Worm (Caenorhabditis elegans) whole organism, L1 larva: ENCODE results near the gene zipt-2.3.

ENCODE experiments used
- elt-3 ChIP-seq, 6 experiments: fragments of 150-350 bp in 1 of 6; sonication (generic microtip); optimal IDR thresholded peaks; 2 replicates each; lab custom pipeline; 2017 to 2018; ENCODE audit warnings: missing biosample characterization in 6 of 6, missing genetic modification characterization in 6 of 6, inconsistent platforms in 1 of 6
- jun-1 ChIP-seq: fragments of 150-350 bp; optimal IDR thresholded peaks from 2 replicates; lab custom pipeline; 2014; ENCODE audit warnings: missing biosample characterization, missing genetic modification reagents, missing genetic modification characterization
- lin-35 ChIP-seq, 2 experiments: fragments of 150-350 bp; optimal IDR thresholded peaks; 2 replicates each; lab custom pipeline; 2014; ENCODE audit warnings: missing biosample characterization in 2 of 2, missing genetic modification characterization in 2 of 2, missing genetic modification reagents in 2 of 2
- lsy-2 ChIP-seq, 2 experiments: fragments of 150-350 bp; optimal IDR thresholded peaks; 2 replicates each; lab custom pipeline; 2014; ENCODE audit warnings: missing biosample characterization in 2 of 2, missing genetic modification characterization in 2 of 2
- nhr-19 ChIP-seq: fragments of 200-800 bp; sonication (Bioruptor generic); conservative IDR thresholded peaks from 2 replicates; pipeline ENCODE4 v1.3.6; 2022; ENCODE audit warnings: missing genetic modification characterization, missing compliant biosample characterization
- nhr-20 ChIP-seq: sonication (generic microtip); optimal IDR thresholded peaks from 2 replicates; lab custom pipeline; 2016; ENCODE audit warnings: mild to moderate bottlenecking, missing genetic modification characterization, missing compliant biosample characterization
- nhr-28 ChIP-seq: fragments of 150-350 bp; optimal IDR thresholded peaks from 2 replicates; lab custom pipeline; 2014; ENCODE audit warnings: missing biosample characterization, missing genetic modification characterization

- no peak for TF ChIP-seq jun-1 (tag; lab: Kevin White, UChicago)
- TF ChIP-seq lsy-2 (tag; optimal IDR thresholded peaks at IDR 0.05; lab: Kevin White, UChicago) = peak; percentile 63 to 69
- no peak for TF ChIP-seq nhr-28 (tag; lab: Kevin White, UChicago)
- TF ChIP-seq elt-3 (tag; optimal IDR thresholded peaks at IDR 0.05; lab: Kevin White, UChicago) = no peak
- TF ChIP-seq lin-35 (GFP tag; optimal IDR thresholded peaks at IDR 0.05; lab: Kevin White, UChicago) = peak; percentile 35 to 53
- peak; percentile 30; the same call in 1 of the 2 replicates for TF ChIP-seq nhr-19
- TF ChIP-seq nhr-20 = peak; percentile 26
Measured at ce11 chrII:13694712-13695111, 21.0 kb downstream of the zipt-2.3 start, which contains the start of gene rpoa-1.
